Worm (Caenorhabditis elegans) whole organism, late embryonic: Measurements from ENCODE around the gene T04C12.11.
"Not testable (repeated sequence)": the region's sequence is repeated elsewhere in the genome, so short reads cannot be mapped to it uniquely, and the experiment has no call there.

Experiments used
- C08G9.2 ChIP-seq: sonication (generic microtip); optimal IDR thresholded peaks from 2 replicates; lab custom pipeline; 2016; ENCODE audit warnings: mild to moderate bottlenecking, missing genetic modification characterization, moderate library complexity, missing compliant biosample characterization
- C38D4.7 ChIP-seq: fragments of 200-800 bp; sonication (Bioruptor generic); optimal IDR thresholded peaks from 2 replicates; lab custom pipeline; 2018; ENCODE audit warnings: mild to moderate bottlenecking, missing genetic modification characterization, moderate library complexity, missing compliant biosample characterization
- K09A11.1 ChIP-seq: sonication (generic microtip); optimal IDR thresholded peaks from 2 replicates; lab custom pipeline; 2017; ENCODE audit warnings: antibody characterized with exemption, mild to moderate bottlenecking, missing genetic modification characterization, missing compliant biosample characterization; ENCODE audit not compliant: insufficient read depth
- T23F11.4 ChIP-seq: fragments of 200-800 bp; sonication (Bioruptor generic); optimal IDR thresholded peaks from 2 replicates; lab custom pipeline; 2018; ENCODE audit warnings: mild to moderate bottlenecking, missing genetic modification characterization, missing compliant biosample characterization
- Y22D7AL.16 ChIP-seq: sonication (generic microtip); optimal IDR thresholded peaks from 2 replicates; lab custom pipeline; 2016; ENCODE audit warnings: missing genetic modification characterization, missing compliant biosample characterization
- ceh-19 ChIP-seq: fragments of 200-800 bp; sonication (Bioruptor generic); optimal IDR thresholded peaks from 2 replicates; lab custom pipeline; 2018; ENCODE audit warnings: mild to moderate bottlenecking, missing genetic modification characterization, missing compliant biosample characterization
- ceh-2 ChIP-seq: sonication (generic microtip); optimal IDR thresholded peaks from 2 replicates; lab custom pipeline; 2016; ENCODE audit warnings: missing genotype, missing genetic modification characterization, missing compliant biosample characterization
- ceh-22 ChIP-seq: sonication (generic microtip); optimal IDR thresholded peaks from 2 replicates; lab custom pipeline; 2017; ENCODE audit warnings: missing biosample characterization, missing genetic modification characterization
- che-1 ChIP-seq: sonication (generic microtip); optimal IDR thresholded peaks from 2 replicates; lab custom pipeline; 2016; ENCODE audit warnings: mild to moderate bottlenecking, missing genetic modification characterization, missing compliant biosample characterization
- elt-4 ChIP-seq: sonication (generic microtip); optimal IDR thresholded peaks from 2 replicates; lab custom pipeline; 2016; ENCODE audit warnings: missing genetic modification characterization, missing compliant biosample characterization
- eyg-1 ChIP-seq: sonication (generic microtip); optimal IDR thresholded peaks from 2 replicates; lab custom pipeline; 2016; ENCODE audit warnings: missing genotype, missing genetic modification characterization, missing compliant biosample characterization
- fkh-10 ChIP-seq: fragments of 150-350 bp; optimal IDR thresholded peaks from 2 replicates; lab custom pipeline; 2014; ENCODE audit warnings: missing biosample characterization, missing genetic modification reagents, missing genetic modification characterization
- hlh-30 ChIP-seq: sonication (generic microtip); optimal IDR thresholded peaks from 2 replicates; lab custom pipeline; 2017; ENCODE audit warnings: antibody characterized with exemption, missing genetic modification characterization, missing compliant biosample characterization; ENCODE audit not compliant: insufficient read depth
- hlh-8 ChIP-seq: sonication (generic microtip); optimal IDR thresholded peaks from 2 replicates; lab custom pipeline; 2016; ENCODE audit warnings: missing genotype, missing genetic modification characterization, missing compliant biosample characterization
- lim-6 ChIP-seq: sonication (generic microtip); optimal IDR thresholded peaks from 2 replicates; lab custom pipeline; 2016; ENCODE audit warnings: missing genetic modification characterization, missing compliant biosample characterization
- mec-3 ChIP-seq: sonication (generic microtip); optimal IDR thresholded peaks from 2 replicates; lab custom pipeline; 2016; ENCODE audit warnings: borderline replicate concordance, missing genetic modification characterization, missing compliant biosample characterization
- nhr-232 ChIP-seq: sonication (generic microtip); optimal IDR thresholded peaks from 2 replicates; lab custom pipeline; 2016; ENCODE audit warnings: missing genetic modification characterization, missing compliant biosample characterization
- pha-2 ChIP-seq: sonication (generic microtip); optimal IDR thresholded peaks from 2 replicates; lab custom pipeline; 2017; ENCODE audit warnings: mild to moderate bottlenecking, missing genetic modification characterization, missing compliant biosample characterization
- pqm-1 ChIP-seq: sonication (generic microtip); optimal IDR thresholded peaks from 2 replicates; lab custom pipeline; 2016; ENCODE audit warnings: missing genetic modification characterization, missing compliant biosample characterization
- rnt-1 ChIP-seq: sonication (generic microtip); optimal IDR thresholded peaks from 2 replicates; lab custom pipeline; 2016; ENCODE audit warnings: missing genetic modification characterization, missing compliant biosample characterization
- sdc-2 ChIP-seq: sonication (generic microtip); optimal IDR thresholded peaks from 2 replicates; lab custom pipeline; 2016; ENCODE audit warnings: missing genotype, missing genetic modification characterization, missing compliant biosample characterization
- sox-2 ChIP-seq: fragments of 200-800 bp; sonication (Bioruptor generic); IDR thresholded peaks from 2 replicates; pipeline ENCODE4 v1.3.6; 2022; ENCODE audit warnings: missing genetic modification reagents, missing genetic modification characterization, missing compliant biosample characterization
- syd-9 ChIP-seq: sonication (generic microtip); optimal IDR thresholded peaks from 2 replicates; lab custom pipeline; 2016; ENCODE audit warnings: mild to moderate bottlenecking, missing genetic modification characterization, moderate library complexity, missing compliant biosample characterization
- tbx-2 ChIP-seq: sonication (generic microtip); optimal IDR thresholded peaks from 2 replicates; lab custom pipeline; 2016; ENCODE audit warnings: missing genetic modification characterization, missing compliant biosample characterization
- unc-86 ChIP-seq: sonication (generic microtip); optimal IDR thresholded peaks from 2 replicates; lab custom pipeline; 2016; ENCODE audit warnings: missing genetic modification characterization, missing compliant biosample characterization
- zip-5 ChIP-seq: sonication (generic microtip); optimal IDR thresholded peaks from 2 replicates; lab custom pipeline; 2016; ENCODE audit warnings: missing genetic modification characterization, missing compliant biosample characterization

The T04C12.11 gene

DNA sequence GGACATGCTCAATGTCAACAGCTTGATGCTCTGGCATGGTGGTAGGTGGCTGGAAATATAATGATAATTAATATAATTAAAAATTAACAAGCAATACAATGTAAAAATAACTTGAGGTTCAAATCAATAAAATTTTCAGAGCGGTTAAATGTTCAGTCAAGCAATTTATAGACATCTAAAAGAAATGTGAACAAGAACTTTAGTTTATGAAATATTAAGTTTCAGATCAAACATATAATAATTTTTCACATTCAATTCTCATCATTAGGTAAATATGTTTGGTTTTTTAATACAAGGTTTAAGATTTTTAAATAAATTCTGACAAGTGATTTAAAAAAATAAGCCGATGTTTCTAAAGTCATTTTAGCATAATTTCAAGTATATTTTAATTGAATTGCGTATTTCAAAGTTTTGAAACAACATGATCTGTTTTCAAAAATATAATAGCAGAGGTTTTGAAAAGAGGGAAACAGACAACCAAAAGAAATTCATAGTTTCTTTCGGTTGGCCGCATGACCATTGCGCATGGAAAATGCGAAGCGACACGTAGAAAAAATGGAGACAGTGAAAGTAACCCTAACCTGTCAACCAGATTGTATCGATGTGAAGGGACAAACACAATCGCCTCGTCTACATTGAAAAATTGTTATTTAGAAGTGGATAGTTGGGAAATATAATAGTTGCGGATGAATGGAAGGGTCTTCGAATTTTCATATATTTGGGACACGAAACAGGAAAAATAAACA, at the start of gene T04C12.11:
Gene T04C12.11 (minus strand): TSS at position 51 of the 746 bp plus-strand sequence.
- TF ChIP-seq lim-6 (tag; lab: Kevin White, UChicago) = no peak

DNA sequence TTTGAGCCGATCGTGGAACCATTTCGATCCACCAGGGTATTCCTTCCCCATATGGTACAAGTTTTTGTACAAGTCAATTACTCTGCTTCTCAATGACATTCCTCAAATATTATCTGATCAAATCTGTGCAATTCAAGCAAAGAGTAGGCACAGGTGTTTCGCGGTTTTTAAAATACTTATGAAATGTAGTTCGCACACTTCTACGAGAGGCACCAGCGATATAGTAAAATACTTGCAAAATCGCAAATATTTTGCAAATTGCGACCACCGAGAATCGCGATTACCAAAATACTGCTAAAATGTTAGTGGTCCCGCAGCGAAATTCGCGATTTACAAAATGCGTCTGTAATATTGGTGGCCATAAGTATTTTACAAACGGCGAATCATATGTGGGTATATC, 49.6 kb upstream of the T04C12.11 start, which contains the start of gene Y42A5A.5:
Gene Y42A5A.5 (minus strand): TSS at position 101 of the 400 bp plus-strand sequence.
- not testable (repeated sequence) for TF ChIP-seq pha-2 (tag; lab: Kevin White, UChicago); sdc-2 (tag; lab: Kevin White, UChicago); fkh-10

DNA sequence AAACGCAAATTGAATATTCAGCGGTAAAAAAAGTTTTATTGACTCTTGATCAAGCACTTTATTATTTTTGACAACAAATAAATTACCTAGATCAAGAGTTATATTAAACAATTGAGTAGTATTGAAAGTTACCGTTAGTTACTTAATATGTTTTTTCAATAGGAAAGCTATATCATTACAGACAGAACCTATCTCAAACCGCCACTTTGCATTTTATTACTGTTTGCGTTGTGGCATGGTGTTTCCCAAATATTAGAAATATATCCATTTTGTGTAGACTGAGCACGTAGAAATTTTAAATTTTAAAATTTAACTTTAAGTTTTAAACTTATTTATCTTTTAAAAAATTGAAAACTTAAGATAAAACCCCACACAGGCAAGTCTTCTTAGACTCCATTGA, 44.3 kb upstream of the T04C12.11 start:
- TF ChIP-seq Y22D7AL.16 = no peak

DNA sequence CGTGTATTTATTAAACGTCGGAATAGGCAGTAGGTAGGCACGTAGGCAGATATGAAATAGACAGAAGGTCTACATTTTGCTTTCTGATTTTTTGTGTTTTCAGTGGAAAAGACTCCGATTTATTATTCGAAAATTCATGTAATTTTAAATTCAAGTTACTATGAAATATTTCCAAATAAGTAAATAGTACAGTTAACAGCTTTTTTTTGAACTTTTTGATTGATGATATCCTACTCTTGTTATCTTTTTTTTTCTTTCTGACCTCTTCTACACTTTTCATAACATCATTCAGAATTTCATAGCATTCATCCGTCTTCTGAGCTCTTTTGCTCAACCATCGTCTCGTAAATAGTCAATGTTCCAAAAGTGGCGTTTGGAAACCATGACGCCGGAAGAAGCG, 38.5 kb upstream of the T04C12.11 start, which contains the start of gene cdkl-1:
Gene cdkl-1 (plus strand): TSS at position 301 of the 400 bp plus-strand sequence.
- TF ChIP-seq ceh-2 (tag; lab: Kevin White, UChicago) = no peak
- no peak for TF ChIP-seq pqm-1
- no peak for TF ChIP-seq ceh-22 (tag; lab: Kevin White, UChicago)
- no peak for TF ChIP-seq unc-86
- TF ChIP-seq nhr-232 = no peak
- no peak for TF ChIP-seq mec-3
- TF ChIP-seq T23F11.4 (GFP tag; lab: Kevin White, UChicago) = no peak
- no peak for TF ChIP-seq ceh-19 (GFP tag; lab: Kevin White, UChicago)
- TF ChIP-seq lim-6 (tag; lab: Kevin White, UChicago) = no peak
- no peak for TF ChIP-seq zip-5 (tag; lab: Kevin White, UChicago)
- no peak for TF ChIP-seq K09A11.1 (tag; lab: Kevin White, UChicago)
- TF ChIP-seq, all 69 proteins: peak for 0

DNA sequence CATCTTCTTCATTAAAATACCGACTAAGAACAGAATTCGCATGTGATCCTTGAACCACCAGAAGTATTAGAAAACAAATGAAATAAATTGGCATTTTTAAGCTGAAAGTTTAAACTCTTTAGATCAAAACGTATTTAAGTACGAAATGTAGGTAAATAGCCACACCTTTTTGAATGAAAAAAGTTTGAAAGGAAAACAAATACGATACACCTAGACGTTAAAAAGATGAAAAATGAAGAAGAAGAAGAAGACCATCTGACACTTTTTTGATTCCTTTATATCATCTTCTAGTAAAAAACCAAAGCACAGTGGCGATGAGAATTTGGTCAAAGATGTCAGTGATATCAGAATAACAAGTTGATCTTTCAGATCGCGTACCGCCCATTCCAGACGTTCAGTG, 35.8 kb upstream of the T04C12.11 start, which contains the start of gene Y42A5A.3:
Gene Y42A5A.3 (minus strand): TSS at position 101 of the 400 bp plus-strand sequence.
- TF ChIP-seq hlh-30 (tag; lab: Kevin White, UChicago) (no peak), hlh-8 (tag; lab: Kevin White, UChicago) (no peak), sox-2 (GFP tag; lab: Robert Waterston, UW) (no peak), tbx-2 (tag; lab: Kevin White, UChicago) (no peak), C38D4.7 (GFP tag; lab: Kevin White, UChicago) (no peak), che-1 (tag; lab: Kevin White, UChicago) (no peak), elt-4 (tag; lab: Kevin White, UChicago) (no peak), C08G9.2 (tag; lab: Kevin White, UChicago) (no peak), syd-9 (tag; lab: Kevin White, UChicago) (no peak), eyg-1 (no peak), unc-86 (no peak), mec-3 (no peak)

DNA sequence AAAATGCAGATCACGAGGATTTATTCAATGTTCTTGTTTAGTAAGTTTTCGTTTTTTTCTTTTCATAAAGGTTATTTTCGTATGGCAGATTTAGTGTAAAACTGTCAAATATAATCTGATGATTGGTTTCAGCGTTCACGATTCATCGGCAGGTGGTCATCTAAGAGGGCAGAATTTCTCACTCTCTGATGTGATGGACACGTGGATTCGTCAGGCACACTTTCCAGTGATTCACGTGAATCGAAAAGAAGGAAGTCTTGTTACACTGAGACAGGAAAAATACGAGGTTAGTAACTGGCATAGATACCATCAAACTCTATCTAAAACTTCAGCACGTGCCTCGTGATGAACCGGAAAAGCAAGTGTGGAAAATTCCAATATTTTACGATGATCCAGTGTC, 34.6 kb upstream of the T04C12.11 start:
- no peak for TF ChIP-seq sox-2 (GFP tag; lab: Robert Waterston, UW)

DNA sequence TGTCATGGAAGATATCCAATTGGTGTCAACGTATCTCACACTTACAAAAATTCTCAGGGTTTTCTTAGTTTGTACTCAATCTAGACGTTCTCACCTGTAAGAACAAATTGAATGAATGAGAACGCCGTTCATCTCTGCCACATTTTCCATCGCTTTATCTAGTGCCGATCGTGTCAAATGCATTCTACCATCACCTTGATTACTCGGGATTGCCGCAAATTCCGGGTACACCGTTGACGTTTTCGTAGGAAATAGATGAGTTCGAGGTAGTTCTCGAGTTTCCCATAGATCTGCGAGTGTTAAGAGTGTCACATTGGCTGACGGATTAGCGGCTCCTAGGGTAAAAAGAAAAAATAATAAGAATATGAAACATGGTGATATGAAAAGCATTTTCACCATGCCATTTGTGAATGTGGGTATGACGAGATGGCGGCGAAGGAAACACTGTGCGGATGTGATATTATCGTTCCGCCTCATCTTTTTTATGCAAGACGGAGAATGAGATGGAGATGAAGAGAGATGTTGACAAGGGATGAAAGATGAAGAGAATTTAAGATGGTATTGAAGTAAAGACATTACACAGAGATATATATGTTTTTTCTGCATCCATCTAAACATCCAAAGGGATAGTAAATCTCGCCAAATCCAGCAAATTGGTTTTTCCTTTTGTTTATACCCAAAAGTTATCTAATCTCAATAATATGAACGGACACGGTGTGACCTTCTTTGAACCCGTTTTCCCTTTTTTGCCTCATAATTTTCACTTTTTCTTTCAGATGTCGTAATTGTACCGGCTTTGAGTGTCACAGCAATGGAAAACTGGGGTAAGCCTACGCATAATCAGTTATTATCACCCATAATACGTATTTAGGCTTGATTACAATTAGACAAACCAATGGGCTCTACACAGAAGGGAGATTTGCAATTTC, 33.3 kb upstream of the T04C12.11 start, which contains the start of gene lact-8:
Gene lact-8 (minus strand): TSS at position 445 of the 929 bp plus-strand sequence.
- TF ChIP-seq rnt-1 (tag; lab: Kevin White, UChicago) (peak; percentile 69), mec-3 (no peak)
